Worm (Caenorhabditis elegans): ENCODE data around the gene srab-6.

Gene srab-6

DNA sequence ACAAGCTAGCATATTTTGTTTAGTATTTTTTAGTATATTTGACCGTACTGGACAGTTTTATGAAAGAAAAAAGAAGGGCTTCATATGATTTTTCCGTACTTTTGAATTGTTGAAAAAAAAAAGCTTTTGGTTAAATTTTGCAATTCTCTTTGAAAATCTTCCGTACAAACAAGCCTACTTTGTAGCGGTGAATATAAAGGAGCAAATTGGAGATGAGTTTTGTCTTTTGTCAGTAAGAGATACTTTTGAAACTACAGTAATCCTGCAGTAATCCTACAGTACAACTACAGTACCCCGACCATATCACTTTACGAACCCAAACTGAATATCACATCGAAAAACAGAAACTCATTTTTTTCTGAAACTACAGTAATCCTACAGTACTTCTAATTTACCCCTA lies 29.4 kb downstream of the srab-6 start:
- TF ChIP-seq ztf-11 (tag; optimal IDR thresholded peaks at IDR 0.05) (no peak), bed-3 (GFP tag; optimal IDR thresholded peaks at IDR 0.05) (no peak), flh-1 (GFP tag; optimal IDR thresholded peaks at IDR 0.05) (no peak), ceh-39 (tag; optimal IDR thresholded peaks at IDR 0.05) (no peak), ceh-43 (GFP tag; optimal IDR thresholded peaks at IDR 0.05) (no peak), elt-1 (tag; optimal IDR thresholded peaks at IDR 0.05; ENCODE audit: borderline replicate concordance, insufficient read depth) (no peak), hlh-1 (tag; optimal IDR thresholded peaks at IDR 0.05) (no peak), unc-120 (tag; optimal IDR thresholded peaks at IDR 0.05; ENCODE audit: poor library complexity, severe bottlenecking) (no peak), nhr-237 (tag; optimal IDR thresholded peaks at IDR 0.05) (no peak), pha-4 (tag; optimal IDR thresholded peaks at IDR 0.05) (no peak), blmp-1 (tag; optimal IDR thresholded peaks at IDR 0.05) (no peak), sem-2 (GFP tag; optimal IDR thresholded peaks at IDR 0.05) (no peak), snpc-4 (tag; optimal IDR thresholded peaks at IDR 0.05) (no peak), drap-1 (GFP tag; optimal IDR thresholded peaks at IDR 0.05) (no peak), ham-2 (GFP tag; optimal IDR thresholded peaks at IDR 0.05) (no peak), unc-39 (tag; optimal IDR thresholded peaks at IDR 0.05) (no peak), mab-5 (tag; optimal IDR thresholded peaks at IDR 0.05) (no peak)

DNA sequence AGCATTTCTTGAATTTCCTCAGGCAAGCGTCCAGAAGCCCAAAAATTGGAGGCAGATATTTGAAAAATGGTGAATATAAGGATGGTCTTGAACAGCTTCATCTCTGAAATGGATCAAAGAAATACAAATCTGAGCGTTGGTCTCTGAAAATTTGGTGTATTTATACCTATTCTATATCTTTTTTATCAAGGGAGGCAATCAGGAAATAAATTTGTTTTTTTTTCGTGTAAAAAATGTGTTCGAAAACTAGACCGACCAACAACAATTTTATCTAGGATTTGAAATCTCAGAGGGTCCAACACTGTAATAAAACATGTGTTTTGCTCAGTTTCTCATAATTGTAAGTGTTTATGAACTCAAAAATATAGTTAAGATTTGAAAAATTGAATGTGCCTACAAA lies 30.0 kb downstream of the srab-6 start, which contains the start of gene srt-56:
Gene srt-56 (minus strand): TSS at position 101 of the 400 bp plus-strand sequence.
- TF ChIP-seq unc-62 (GFP tag; optimal IDR thresholded peaks at IDR 0.05) (no peak), nhr-12 (tag; optimal IDR thresholded peaks at IDR 0.05) (no peak), nhr-237 (tag; optimal IDR thresholded peaks at IDR 0.05) (no peak), elt-3 (tag; optimal IDR thresholded peaks at IDR 0.05) (no peak), cnd-1 (tag; optimal IDR thresholded peaks at IDR 0.05) (no peak), drap-1 (GFP tag; optimal IDR thresholded peaks at IDR 0.05) (no peak), ham-2 (GFP tag; optimal IDR thresholded peaks at IDR 0.05) (no peak), lin-32 (GFP tag; optimal IDR thresholded peaks at IDR 0.05) (no peak), sem-2 (GFP tag; optimal IDR thresholded peaks at IDR 0.05) (no peak), ceh-83 (GFP tag; optimal IDR thresholded peaks at IDR 0.05) (no peak)

ce11 chrV:3119185-3119584 lies 32.6 kb downstream of the srab-6 start:
- no peak for TF ChIP-seq unc-120 (tag; optimal IDR thresholded peaks at IDR 0.05; ENCODE audit: poor library complexity, severe bottlenecking)
- TF ChIP-seq M03D4.4 (tag; optimal IDR thresholded peaks at IDR 0.05), result no peak
- TF ChIP-seq unc-39 (tag; optimal IDR thresholded peaks at IDR 0.05), result no peak
- no peak for TF ChIP-seq ham-2 (GFP tag; optimal IDR thresholded peaks at IDR 0.05)
- no peak for TF ChIP-seq nhr-28 (tag; optimal IDR thresholded peaks at IDR 0.05)
- no peak for TF ChIP-seq ceh-83 (GFP tag; optimal IDR thresholded peaks at IDR 0.05)
- TF ChIP-seq mep-1 (tag; optimal IDR thresholded peaks at IDR 0.05), result no peak
- no peak for TF ChIP-seq blmp-1 (tag; optimal IDR thresholded peaks at IDR 0.05)
- TF ChIP-seq ces-1 (GFP tag; optimal IDR thresholded peaks at IDR 0.05), result no peak
- no peak for TF ChIP-seq sptf-1 (tag; optimal IDR thresholded peaks at IDR 0.05)

ce11 chrV:3118167-3118566 lies 33.6 kb downstream of the srab-6 start, which contains the start of gene clec-210:
Gene clec-210, plus strand, starts transcription at chrV:3118377.
- TF ChIP-seq pha-4 (tag; optimal IDR thresholded peaks at IDR 0.05) (no peak), drap-1 (GFP tag; optimal IDR thresholded peaks at IDR 0.05) (no peak), ceh-83 (GFP tag; optimal IDR thresholded peaks at IDR 0.05) (no peak), nhr-28 (tag; optimal IDR thresholded peaks at IDR 0.05) (no peak), bed-3 (GFP tag; optimal IDR thresholded peaks at IDR 0.05) (no peak), hlh-1 (tag; optimal IDR thresholded peaks at IDR 0.05) (no peak), flh-1 (GFP tag; optimal IDR thresholded peaks at IDR 0.05) (no peak), M03D4.4 (tag; optimal IDR thresholded peaks at IDR 0.05) (no peak), ztf-11 (tag; optimal IDR thresholded peaks at IDR 0.05) (no peak), elt-3 (tag; optimal IDR thresholded peaks at IDR 0.05) (no peak), blmp-1 (tag; optimal IDR thresholded peaks at IDR 0.05) (no peak), snpc-4 (tag; optimal IDR thresholded peaks at IDR 0.05) (no peak), lin-13 (tag; optimal IDR thresholded peaks at IDR 0.05) (no peak), sptf-1 (tag; optimal IDR thresholded peaks at IDR 0.05) (no peak), lin-32 (GFP tag; optimal IDR thresholded peaks at IDR 0.05) (no peak), mls-2 (tag; optimal IDR thresholded peaks at IDR 0.05) (no peak)

DNA sequence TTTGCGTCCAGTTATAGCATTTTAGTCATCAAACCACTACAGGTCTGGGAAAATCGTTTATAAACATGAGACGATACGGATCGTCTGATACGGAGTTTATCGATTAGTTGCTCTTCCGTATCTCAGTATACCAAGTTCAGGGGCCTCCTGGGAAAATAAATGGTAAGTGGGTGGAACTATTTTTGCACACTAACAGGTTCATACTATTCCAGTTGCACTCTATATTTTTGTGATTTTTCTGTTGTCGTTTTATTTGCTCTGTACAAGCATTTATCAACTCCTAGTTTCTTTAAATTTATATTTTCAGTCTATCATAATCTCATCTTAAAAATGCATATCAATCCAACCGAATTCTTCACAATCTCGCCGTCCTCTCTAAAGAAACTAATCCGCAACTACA lies 36.8 kb downstream of the srab-6 start, which contains the start of gene Y73C8C.3:
Gene Y73C8C.3 (plus strand): TSS at position 301 of the 400 bp plus-strand sequence.
- no peak for TF ChIP-seq nhr-12 (tag; optimal IDR thresholded peaks at IDR 0.05)
- no peak for TF ChIP-seq blmp-1 (tag; optimal IDR thresholded peaks at IDR 0.05)
- no peak for TF ChIP-seq hlh-1 (tag; optimal IDR thresholded peaks at IDR 0.05)
- no peak for TF ChIP-seq bed-3 (GFP tag; optimal IDR thresholded peaks at IDR 0.05)
- TF ChIP-seq sptf-1 (tag; optimal IDR thresholded peaks at IDR 0.05), result no peak

Data from whole organism, mixed stage, embryonic.